Worm (Caenorhabditis elegans): ENCODE measurements around the gene gln-6.

DNA sequence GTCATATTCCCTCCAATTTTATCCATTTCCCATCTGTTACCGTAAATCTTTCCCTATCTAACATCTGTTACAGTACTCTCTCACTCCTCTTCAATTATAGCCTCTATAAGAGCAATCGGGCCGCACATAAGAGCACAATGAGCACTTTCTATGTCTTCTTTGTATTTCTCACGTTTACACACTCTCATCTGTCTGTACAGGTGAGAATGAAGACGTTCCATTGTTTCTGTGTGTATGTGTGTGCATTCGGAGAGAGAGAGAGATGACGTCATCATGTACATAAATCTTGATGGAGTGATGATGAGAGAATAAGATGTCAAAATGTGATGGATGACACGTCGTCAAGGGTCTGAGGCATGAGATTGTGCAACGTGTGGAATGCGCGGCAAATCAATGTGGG lies 30.1 kb upstream of the gln-6 start:
- TF ChIP-seq ama-1 (optimal IDR thresholded peaks at IDR 0.05) (no peak), dve-1 (tag; optimal IDR thresholded peaks at IDR 0.05; ENCODE audit: insufficient read depth) (no peak), ZK337.2 (GFP tag; IDR thresholded peaks at IDR 0.05) (no peak), pha-4 (GFP tag; IDR thresholded peaks at IDR 0.05) (no peak), pha-4 (tag; optimal IDR thresholded peaks at IDR 0.05) (no peak), duxl-1 (tag; optimal IDR thresholded peaks at IDR 0.05; ENCODE audit: poor library complexity) (no peak), skn-1 (tag; optimal IDR thresholded peaks at IDR 0.05) (no peak), zfp-2 (tag; optimal IDR thresholded peaks at IDR 0.05) (no peak), ztf-11 (tag; optimal IDR thresholded peaks at IDR 0.05) (no peak), nhr-11 (tag; optimal IDR thresholded peaks at IDR 0.05) (no peak), dpl-1 (GFP tag; optimal IDR thresholded peaks at IDR 0.05) (no peak), unc-39 (tag; optimal IDR thresholded peaks at IDR 0.05) (no peak)

All from whole organism, L4 larva.